Worm (Caenorhabditis elegans): ENCODE data around the gene F14F9.2.

DNA sequence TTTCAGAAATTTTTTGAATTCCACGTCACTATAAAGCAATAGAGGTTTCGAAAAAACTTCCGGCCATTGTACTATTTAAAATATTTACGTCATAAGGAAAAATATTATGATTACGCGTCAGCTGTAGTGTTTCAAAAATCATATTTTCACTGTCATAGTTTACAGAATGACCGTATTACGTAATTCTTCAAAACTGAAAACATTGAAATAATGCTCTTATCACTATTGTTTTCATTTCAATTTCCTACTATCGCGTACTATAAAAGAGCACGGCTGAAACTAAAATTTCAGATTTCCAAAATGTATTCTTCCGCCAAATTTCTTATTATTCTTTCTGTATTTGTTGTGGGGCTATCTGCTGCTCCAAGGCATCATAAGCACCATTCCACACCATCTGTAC is at the start of gene F14F9.2:
- TF ChIP-seq tbx-8 (GFP tag; optimal IDR thresholded peaks at IDR 0.05) (no peak), mab-5 (tag; optimal IDR thresholded peaks at IDR 0.05) (no peak)
